Fruit fly (Drosophila melanogaster): ENCODE results near the gene ema.
A peak's percentile ranks its signal among the peaks of the same experiment; 100 is the strongest.

DNA sequence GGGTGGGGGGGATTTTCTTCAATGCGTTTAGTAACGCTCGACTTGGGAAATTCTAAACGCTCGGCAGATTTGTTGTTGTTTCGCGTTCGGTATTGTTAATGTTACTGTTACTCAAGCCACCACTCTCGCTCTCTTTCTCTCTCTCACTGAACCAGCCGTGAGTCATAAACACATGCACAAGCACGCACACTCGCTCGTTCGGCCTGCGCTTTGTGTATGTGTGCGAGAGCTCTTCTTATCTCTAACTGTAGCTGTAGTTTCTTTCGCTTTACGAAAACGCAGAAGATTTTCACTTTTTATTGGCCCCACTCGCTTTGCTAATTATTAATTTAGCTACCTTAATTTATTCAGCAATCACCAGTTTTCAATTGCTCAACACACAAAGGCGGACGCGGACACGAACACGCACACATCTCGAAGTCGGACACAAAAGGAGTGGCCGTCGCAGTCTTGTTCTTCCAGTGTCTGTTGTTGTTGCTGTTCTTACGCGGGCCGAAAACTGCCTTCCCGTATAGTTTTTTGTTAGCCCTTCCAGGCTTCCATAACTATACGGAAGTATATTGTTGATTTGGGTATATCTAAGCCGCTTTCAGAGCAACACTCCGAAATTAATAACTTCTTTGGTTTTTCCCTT is 11.6 kb upstream of the ema start:
- TF ChIP-seq CG8478 (optimal IDR thresholded peaks at IDR 0.05) (peak; percentile 53), usp (GFP tag; optimal IDR thresholded peaks at IDR 0.05) (no peak), psq (optimal IDR thresholded peaks at IDR 0.05) (no peak), pan (optimal IDR thresholded peaks at IDR 0.05) (no peak), EcR (GFP tag; optimal IDR thresholded peaks at IDR 0.05) (no peak)

All from whole organism.